Worm (Caenorhabditis elegans) whole organism, L4 larva: ENCODE data around the gene amph-1.

Experiments
- T26A8.4 ChIP-seq: fragments of 200-800 bp; sonication (Bioruptor generic); IDR thresholded peaks from 2 replicates; pipeline ENCODE4 v1.3.6; 2022; ENCODE audit warnings: missing genetic modification characterization, missing compliant biosample characterization
- aha-1 ChIP-seq: fragments of 150-350 bp; peaks from one replicate; lab custom pipeline; 2014; ENCODE audit warnings: missing biosample characterization, missing genetic modification characterization
- aly-2 ChIP-seq: sonication (generic microtip); optimal IDR thresholded peaks from 2 replicates; lab custom pipeline; 2018; ENCODE audit warnings: missing biosample characterization, missing genetic modification characterization
- ama-1 ChIP-seq: fragments of 150-350 bp; optimal IDR thresholded peaks from 2 replicates; lab custom pipeline; 2014; ENCODE audit warnings: inconsistent platforms, mixed read lengths
- arid-1 ChIP-seq: fragments of 200-800 bp; sonication (Bioruptor generic); conservative IDR thresholded peaks from 2 replicates; pipeline ENCODE4 v1.3.6; 2022; ENCODE audit warnings: missing genetic modification reagents, missing genetic modification characterization, missing compliant biosample characterization
- ceh-44 ChIP-seq: fragments of 200-800 bp; sonication (Bioruptor generic); IDR thresholded peaks from 2 replicates; pipeline ENCODE4 v1.3.6; 2022; ENCODE audit warnings: missing genetic modification reagents, missing genetic modification characterization, missing compliant biosample characterization
- ces-1 ChIP-seq: fragments of 150-350 bp; sonication (generic microtip); optimal IDR thresholded peaks from 4 replicates; lab custom pipeline; 2014; ENCODE audit warnings: missing biosample characterization, missing genetic modification reagents, missing genetic modification characterization
- cey-2 ChIP-seq: sonication (generic microtip); optimal IDR thresholded peaks from 3 replicates; lab custom pipeline; 2017; ENCODE audit warnings: missing genetic modification characterization, mild to moderate bottlenecking, missing compliant biosample characterization, antibody characterized with exemption, borderline replicate concordance; ENCODE audit not compliant: insufficient read depth
- dmd-6 ChIP-seq: fragments of 200-800 bp; sonication (Bioruptor generic); IDR thresholded peaks from 2 replicates; pipeline ENCODE4 v1.3.6; 2022; ENCODE audit warnings: missing genetic modification reagents, missing genetic modification characterization, missing compliant biosample characterization
- duxl-1 ChIP-seq: sonication (generic microtip); optimal IDR thresholded peaks from 2 replicates; lab custom pipeline; 2016; ENCODE audit warnings: mild to moderate bottlenecking, missing genetic modification characterization, moderate library complexity, missing compliant biosample characterization; ENCODE audit not compliant: poor library complexity
- dve-1 ChIP-seq: sonication (generic microtip); optimal IDR thresholded peaks from 2 replicates; lab custom pipeline; 2017; ENCODE audit warnings: antibody characterized with exemption, mild to moderate bottlenecking, missing genetic modification characterization, missing compliant biosample characterization; ENCODE audit not compliant: insufficient read depth
- egl-27 ChIP-seq: sonication (generic microtip); optimal IDR thresholded peaks from 3 replicates; lab custom pipeline; 2017; ENCODE audit warnings: missing biosample characterization, missing genetic modification reagents, missing genetic modification characterization
- hif-1 ChIP-seq, 2 experiments: sonication (generic microtip); optimal IDR thresholded peaks; 2 replicates each; lab custom pipeline; 2016 to 2017; ENCODE audit warnings: missing compliant biosample characterization in 2 of 2, missing genetic modification characterization in 2 of 2, missing genetic modification reagents in 2 of 2, missing genotype in 2 of 2, mild to moderate bottlenecking in 1 of 2
- hlh-11 ChIP-seq: fragments of 200-800 bp; sonication (Bioruptor generic); optimal IDR thresholded peaks from 2 replicates; lab custom pipeline; 2018; ENCODE audit warnings: mild to moderate bottlenecking, missing genetic modification characterization, missing compliant biosample characterization
- hlh-30 ChIP-seq: sonication (generic microtip); optimal IDR thresholded peaks from 2 replicates; lab custom pipeline; 2017; ENCODE audit warnings: antibody characterized with exemption, mild to moderate bottlenecking, missing genetic modification characterization, missing compliant biosample characterization; ENCODE audit not compliant: insufficient read depth
- hmg-1.1 ChIP-seq: fragments of 200-800 bp; sonication (Bioruptor generic); IDR thresholded peaks from 2 replicates; pipeline ENCODE4 v1.3.6; 2022; ENCODE audit warnings: missing genetic modification reagents, missing genetic modification characterization, missing compliant biosample characterization
- lim-7 ChIP-seq: fragments of 200-800 bp; sonication (Bioruptor generic); IDR thresholded peaks from 2 replicates; pipeline ENCODE4 v1.3.6; 2022; ENCODE audit warnings: missing genetic modification characterization, missing compliant biosample characterization
- lin-1 ChIP-seq: fragments of 200-800 bp; sonication (Bioruptor generic); IDR thresholded peaks from 2 replicates; pipeline ENCODE4 v1.3.6; 2022; ENCODE audit warnings: missing genetic modification reagents, missing genetic modification characterization, missing compliant biosample characterization
- lin-13 ChIP-seq: fragments of 150-350 bp; optimal IDR thresholded peaks from 2 replicates; lab custom pipeline; 2014; ENCODE audit warnings: missing biosample characterization, missing genetic modification reagents, missing genetic modification characterization
- lin-39 ChIP-seq: fragments of 150-350 bp; optimal IDR thresholded peaks from 2 replicates; lab custom pipeline; 2014; ENCODE audit warnings: missing biosample characterization, missing genetic modification reagents, missing genetic modification characterization
- lsy-2 ChIP-seq, 2 experiments: fragments of 150-350 bp in 1 of 2; sonication (generic microtip) in 1 of 2; optimal IDR thresholded peaks; 2 replicates each; lab custom pipeline; 2014 to 2017; ENCODE audit warnings: missing biosample characterization in 2 of 2, missing genetic modification characterization in 2 of 2
- mdl-1 ChIP-seq, 2 experiments: fragments of 150-350 bp in 1 of 2; sonication (generic microtip) in 1 of 2; optimal IDR thresholded peaks; 2 replicates each; lab custom pipeline; 2014 to 2017; ENCODE audit warnings: missing biosample characterization in 2 of 2, missing genetic modification characterization in 2 of 2
- mdt-29 ChIP-seq: fragments of 200-800 bp; sonication (Bioruptor generic); IDR thresholded peaks from 2 replicates; pipeline ENCODE4 v1.3.6; 2022; ENCODE audit warnings: missing genetic modification reagents, missing genetic modification characterization, missing compliant biosample characterization
- mep-1 ChIP-seq: fragments of 150-350 bp; sonication (generic microtip); optimal IDR thresholded peaks from 3 replicates; lab custom pipeline; 2014; ENCODE audit warnings: missing biosample characterization, missing genetic modification characterization
- mxl-3 ChIP-seq: fragments of 200-800 bp; sonication (Bioruptor generic); optimal IDR thresholded peaks from 2 replicates; lab custom pipeline; 2018; ENCODE audit warnings: mild to moderate bottlenecking, missing genetic modification characterization, missing compliant biosample characterization
- nhr-10 ChIP-seq: fragments of 150-350 bp; optimal IDR thresholded peaks from 2 replicates; lab custom pipeline; 2014; ENCODE audit warnings: missing biosample characterization, missing genetic modification characterization
- nhr-102 ChIP-seq: sonication (generic microtip); optimal IDR thresholded peaks from 2 replicates; lab custom pipeline; 2016; ENCODE audit warnings: mild to moderate bottlenecking, missing genetic modification characterization, moderate library complexity, missing compliant biosample characterization
- nhr-237 ChIP-seq: sonication (generic microtip); optimal IDR thresholded peaks from 2 replicates; lab custom pipeline; 2017; ENCODE audit warnings: missing biosample characterization, missing genetic modification characterization
- nhr-28 ChIP-seq: fragments of 150-350 bp; optimal IDR thresholded peaks from 2 replicates; lab custom pipeline; 2014; ENCODE audit warnings: missing biosample characterization, missing genetic modification characterization
- nhr-41 ChIP-seq: fragments of 200-800 bp; sonication (Bioruptor generic); IDR thresholded peaks from 2 replicates; pipeline ENCODE4 v1.3.6; 2022; ENCODE audit warnings: missing genetic modification reagents, missing genetic modification characterization, missing compliant biosample characterization
- nhr-77 ChIP-seq: fragments of 150-350 bp; optimal IDR thresholded peaks from 2 replicates; lab custom pipeline; 2014; ENCODE audit warnings: missing biosample characterization, missing genetic modification characterization
- pha-4 ChIP-seq, 2 experiments: fragments of 150-350 bp in 1 of 2; fragments of 200-800 bp in 1 of 2; sonication (Bioruptor generic) in 1 of 2; IDR thresholded peaks in 1 of 2; optimal IDR thresholded peaks in 1 of 2; 2 replicates each; pipeline versions ENCODE4 v1.3.6 to Lab custom; 2014 to 2022; ENCODE audit warnings: missing genetic modification characterization in 2 of 2, missing genetic modification reagents in 2 of 2, missing biosample characterization in 1 of 2, missing compliant biosample characterization in 1 of 2
- snpc-4 ChIP-seq: fragments of 150-350 bp; optimal IDR thresholded peaks from 2 replicates; lab custom pipeline; 2014; ENCODE audit warnings: missing biosample characterization, missing genetic modification characterization
- tag-97 ChIP-seq: fragments of 200-800 bp; sonication (Bioruptor generic); IDR thresholded peaks from 2 replicates; pipeline ENCODE4 v1.3.6; 2022; ENCODE audit warnings: missing genetic modification characterization, missing compliant biosample characterization
- tra-1 ChIP-seq: fragments of 200-800 bp; sonication (Bioruptor generic); IDR thresholded peaks from 2 replicates; pipeline ENCODE4 v1.3.6; 2022; ENCODE audit warnings: missing genetic modification reagents, missing genetic modification characterization, missing compliant biosample characterization
- unc-39 ChIP-seq: sonication (generic microtip); optimal IDR thresholded peaks from 2 replicates; lab custom pipeline; 2017; ENCODE audit warnings: missing biosample characterization, missing genetic modification characterization
- vab-7 ChIP-seq: fragments of 200-800 bp; sonication (Bioruptor generic); IDR thresholded peaks from 2 replicates; pipeline ENCODE4 v1.3.6; 2022; ENCODE audit warnings: missing genetic modification reagents, missing genetic modification characterization, missing compliant biosample characterization
- zip-11 ChIP-seq: fragments of 200-800 bp; sonication (Bioruptor generic); IDR thresholded peaks from 2 replicates; pipeline ENCODE4 v1.3.6; 2022; ENCODE audit warnings: missing genetic modification characterization, missing compliant biosample characterization

The amph-1 gene

ce11 chrIV:9631579-9631978 lies 16.1 kb downstream of the amph-1 start (continued):
- peak; percentile 55 for TF ChIP-seq hlh-30
- TF ChIP-seq cey-2 (tag; lab: Kevin White, UChicago), result no peak

- TF ChIP-seq lin-39 (tag; lab: Kevin White, UChicago), result no peak
- TF ChIP-seq aha-1 (tag; lab: Kevin White, UChicago), result peak; percentile 60
These were observed 20.6 kb downstream of the amph-1 start for ce11 chrIV:9627033-9627432.

- no peak for TF ChIP-seq mxl-3 (GFP tag; lab: Kevin White, UChicago)
- no peak for TF ChIP-seq lim-7 (GFP tag; lab: Robert Waterston, UW)
- no peak for TF ChIP-seq egl-27
- no peak for TF ChIP-seq nhr-10 (tag; lab: Kevin White, UChicago)
- TF ChIP-seq pha-4 (GFP tag; IDR thresholded peaks at IDR 0.05; lab: Robert Waterston, UW), result no peak
- no peak for TF ChIP-seq pha-4 (tag; optimal IDR thresholded peaks at IDR 0.05; lab: Kevin White, UChicago)
- TF ChIP-seq dve-1, result peak; percentile 65
- no peak for TF ChIP-seq ces-1 (GFP tag; lab: Kevin White, UChicago)
- TF ChIP-seq lin-1, result no peak
- 0 out of 2 replicates have a peak, but pooled peaks have one; percentile 22 for TF ChIP-seq hmg-1.1 (GFP tag; lab: Robert Waterston, UW)
- peak in 1 of 2 experiments; percentile 25 for TF ChIP-seq mdl-1 (tag; optimal IDR thresholded peaks at IDR 0.05; lab: Kevin White, UChicago)
- peak; percentile 42; the same call in 1 of the 2 replicates for TF ChIP-seq dmd-6 (GFP tag; lab: Robert Waterston, UW)
- TF ChIP-seq hif-1 (tag; optimal IDR thresholded peaks at IDR 0.05; lab: Kevin White, UChicago), result peak in 1 of 2 experiments; percentile 17
- TF ChIP-seq T26A8.4 (GFP tag; lab: Robert Waterston, UW), result no peak
- no peak for TF ChIP-seq snpc-4
- TF ChIP-seq lin-13 (GFP tag; lab: Kevin White, UChicago), result no peak
- no peak for TF ChIP-seq unc-39 (tag; lab: Kevin White, UChicago)
- 0 out of 2 replicates have a peak, but pooled peaks have one; percentile 13 for TF ChIP-seq arid-1 (GFP tag; lab: Robert Waterston, UW)
- no peak for TF ChIP-seq aha-1 (tag; lab: Kevin White, UChicago)
- TF ChIP-seq duxl-1 (tag; lab: Kevin White, UChicago), result no peak
- peak; percentile 52 for TF ChIP-seq nhr-28
- TF ChIP-seq nhr-77 (tag; lab: Kevin White, UChicago), result peak; percentile 21
- no peak for TF ChIP-seq nhr-41 (GFP tag; lab: Robert Waterston, UW)
- peak; percentile 27 for TF ChIP-seq hlh-11 (tag; lab: Kevin White, UChicago)
- TF ChIP-seq mep-1 (tag; lab: Kevin White, UChicago), result peak; percentile 20
- TF ChIP-seq mdt-29, result no peak
- peak; percentile 68 for TF ChIP-seq hlh-30
These were observed 21.8 kb downstream of the amph-1 start for ce11 chrIV:9625829-9626228.

- TF ChIP-seq hif-1 (tag; optimal IDR thresholded peaks at IDR 0.05; lab: Kevin White, UChicago), result no peak
- TF ChIP-seq tag-97 (GFP tag; lab: Robert Waterston, UW), result no peak
- TF ChIP-seq aly-2 (tag; lab: Kevin White, UChicago), result no peak
- no peak for TF ChIP-seq mep-1 (tag; lab: Kevin White, UChicago)
- no peak for TF ChIP-seq ceh-44 (GFP tag; lab: Robert Waterston, UW)
These were observed 22.7 kb downstream of the amph-1 start, which contains the start of gene W09C2.10 for ce11 chrIV:9624977-9625376. Gene W09C2.10, minus strand, starts transcription at chrIV:9625077.

ce11 chrIV:9624275-9624674 lies 23.4 kb downstream of the amph-1 start, which contains the start of gene W09C2.8:
Gene W09C2.8, minus strand, starts transcription at chrIV:9624375.
- TF ChIP-seq vab-7 (GFP tag; lab: Robert Waterston, UW) (no peak), nhr-102 (no peak), zip-11 (no peak), nhr-237 (tag; lab: Kevin White, UChicago) (no peak), nhr-28 (no peak), lsy-2 (tag; optimal IDR thresholded peaks at IDR 0.05; lab: Kevin White, UChicago) (no peak), tra-1 (GFP tag; lab: Robert Waterston, UW) (no peak), egl-27 (no peak), dve-1 (no peak), aha-1 (tag; lab: Kevin White, UChicago) (no peak), lin-13 (GFP tag; lab: Kevin White, UChicago) (no peak), ama-1 (lab: Kevin White, UChicago) (no peak)
